Worm (Caenorhabditis elegans) whole organism, young adult: ENCODE measurements around the gene C55C3.1.

ENCODE experiments used
- C06A6.2 ChIP-seq: fragments of 200-800 bp; sonication (Bioruptor generic); conservative IDR thresholded peaks from 2 replicates; pipeline ENCODE4 v1.3.6; 2022; ENCODE audit warnings: missing genetic modification characterization, missing compliant biosample characterization
- C17E4.6 ChIP-seq: fragments of 200-800 bp; sonication (Bioruptor generic); IDR thresholded peaks from 2 replicates; pipeline ENCODE4 v1.3.6; 2022; ENCODE audit warnings: missing genetic modification reagents, missing genetic modification characterization, missing compliant biosample characterization
- F10E7.11 ChIP-seq: sonication (generic microtip); optimal IDR thresholded peaks from 2 replicates; lab custom pipeline; 2017; ENCODE audit warnings: mild to moderate bottlenecking, missing genetic modification characterization, moderate library complexity, missing compliant biosample characterization
- F33H1.4 ChIP-seq: fragments of 200-800 bp; sonication (Bioruptor generic); IDR thresholded peaks from 2 replicates; pipeline ENCODE4 v1.3.6; 2022; ENCODE audit warnings: missing genetic modification reagents, missing genetic modification characterization, missing compliant biosample characterization
- F39B2.1 ChIP-seq: fragments of 200-800 bp; sonication (Bioruptor generic); IDR thresholded peaks from 2 replicates; pipeline ENCODE4 v1.3.6; 2022; ENCODE audit warnings: missing genetic modification reagents, missing genetic modification characterization, missing compliant biosample characterization
- F52B5.7 ChIP-seq: sonication (generic microtip); optimal IDR thresholded peaks from 2 replicates; lab custom pipeline; 2016; ENCODE audit warnings: mild to moderate bottlenecking, missing genetic modification characterization, missing compliant biosample characterization
- K11D2.4 ChIP-seq: fragments of 200-800 bp; sonication (Bioruptor generic); IDR thresholded peaks from 2 replicates; pipeline ENCODE4 v1.3.6; 2022; ENCODE audit warnings: missing genetic modification reagents, missing genetic modification characterization, missing compliant biosample characterization
- K12H6.12 ChIP-seq: fragments of 200-800 bp; sonication (Bioruptor generic); optimal IDR thresholded peaks from 2 replicates; lab custom pipeline; 2018; ENCODE audit warnings: mild to moderate bottlenecking, missing genetic modification characterization, missing compliant biosample characterization
- Y67H2A.10 ChIP-seq: fragments of 200-800 bp; sonication (Bioruptor generic); conservative IDR thresholded peaks from 2 replicates; pipeline ENCODE4 v1.3.6; 2022; ENCODE audit warnings: missing genetic modification reagents, missing genetic modification characterization, missing compliant biosample characterization
- attf-3 ChIP-seq: fragments of 200-800 bp; sonication (Bioruptor generic); conservative IDR thresholded peaks from 2 replicates; pipeline ENCODE4 v1.3.6; 2022; ENCODE audit warnings: missing genetic modification reagents, missing genetic modification characterization, missing compliant biosample characterization
- ceh-27 ChIP-seq: fragments of 200-800 bp; sonication (Bioruptor generic); optimal IDR thresholded peaks from 2 replicates; lab custom pipeline; 2018; ENCODE audit warnings: mild to moderate bottlenecking, missing genetic modification characterization, moderate library complexity, missing compliant biosample characterization
- ceh-58 ChIP-seq: fragments of 200-800 bp; sonication (Bioruptor generic); IDR thresholded peaks from 2 replicates; pipeline ENCODE4 v1.3.6; 2022; ENCODE audit warnings: missing genetic modification characterization, missing compliant biosample characterization
- ceh-79 ChIP-seq: sonication (generic microtip); optimal IDR thresholded peaks from 2 replicates; lab custom pipeline; 2017; ENCODE audit warnings: mild to moderate bottlenecking, missing genetic modification characterization, missing compliant biosample characterization
- ceh-91 ChIP-seq: fragments of 200-800 bp; sonication (Bioruptor generic); IDR thresholded peaks from 2 replicates; pipeline ENCODE4 v1.3.6; 2022; ENCODE audit warnings: missing genetic modification reagents, missing genetic modification characterization, missing compliant biosample characterization
- chd-7 ChIP-seq: sonication (generic microtip); optimal IDR thresholded peaks from 2 replicates; lab custom pipeline; 2016; ENCODE audit warnings: mild to moderate bottlenecking, missing genetic modification characterization, moderate library complexity, missing compliant biosample characterization
- die-1 ChIP-seq: sonication (generic microtip); optimal IDR thresholded peaks from 2 replicates; lab custom pipeline; 2016; ENCODE audit warnings: missing genotype, mild to moderate bottlenecking, missing genetic modification characterization, missing compliant biosample characterization
- dpff-1 ChIP-seq: sonication (generic microtip); optimal IDR thresholded peaks from 2 replicates; lab custom pipeline; 2017; ENCODE audit warnings: mild to moderate bottlenecking, missing genetic modification characterization, missing compliant biosample characterization
- dpl-1 ChIP-seq: fragments of 150-350 bp; optimal IDR thresholded peaks from 2 replicates; lab custom pipeline; 2014; ENCODE audit warnings: missing biosample characterization, missing genetic modification reagents, missing genetic modification characterization
- egl-18 ChIP-seq: fragments of 200-800 bp; sonication (Bioruptor generic); IDR thresholded peaks from 2 replicates; pipeline ENCODE4 v1.3.6; 2022; ENCODE audit warnings: missing genetic modification reagents, missing genetic modification characterization, missing compliant biosample characterization
- fkh-3 ChIP-seq: sonication (generic microtip); optimal IDR thresholded peaks from 2 replicates; lab custom pipeline; 2016; ENCODE audit warnings: mild to moderate bottlenecking, missing genetic modification characterization, missing compliant biosample characterization
- gei-17 ChIP-seq: fragments of 200-800 bp; sonication (Bioruptor generic); optimal IDR thresholded peaks from 2 replicates; lab custom pipeline; 2018; ENCODE audit warnings: mild to moderate bottlenecking, missing genetic modification characterization, missing compliant biosample characterization
- hmg-1.2 ChIP-seq: fragments of 200-800 bp; sonication (Bioruptor generic); IDR thresholded peaks from 2 replicates; pipeline ENCODE4 v1.3.6; 2022; ENCODE audit warnings: missing genetic modification reagents, missing genetic modification characterization, missing compliant biosample characterization
- hmg-20 ChIP-seq: fragments of 200-800 bp; sonication (Bioruptor generic); IDR thresholded peaks from 2 replicates; pipeline ENCODE4 v1.3.6; 2022; ENCODE audit warnings: missing genetic modification reagents, missing genetic modification characterization, missing compliant biosample characterization
- let-607 ChIP-seq, 2 experiments: fragments of 200-800 bp in 1 of 2; sonication (Bioruptor generic) in 1 of 2; sonication (generic microtip) in 1 of 2; optimal IDR thresholded peaks; 2 replicates each; lab custom pipeline; 2016 to 2018; ENCODE audit warnings: mild to moderate bottlenecking in 2 of 2, missing compliant biosample characterization in 2 of 2, missing genetic modification characterization in 2 of 2, moderate library complexity in 2 of 2, missing genotype in 1 of 2
- lin-40 ChIP-seq: sonication (generic microtip); optimal IDR thresholded peaks from 2 replicates; lab custom pipeline; 2016; ENCODE audit warnings: missing genetic modification characterization, mild to moderate bottlenecking, missing compliant biosample characterization, missing genotype, missing genetic modification reagents
- lsl-1 ChIP-seq: fragments of 200-800 bp; sonication (Bioruptor generic); optimal IDR thresholded peaks from 2 replicates; lab custom pipeline; 2018; ENCODE audit warnings: mild to moderate bottlenecking, missing genetic modification characterization, moderate library complexity, missing compliant biosample characterization
- mel-28 ChIP-seq: sonication (generic microtip); optimal IDR thresholded peaks from 2 replicates; lab custom pipeline; 2016; ENCODE audit warnings: borderline replicate concordance, mild to moderate bottlenecking, missing genetic modification characterization, missing compliant biosample characterization
- mes-4 ChIP-seq: sonication (generic microtip); optimal IDR thresholded peaks from 2 replicates; lab custom pipeline; 2016; ENCODE audit warnings: missing genotype, missing genetic modification characterization, missing compliant biosample characterization
- mxl-1 ChIP-seq: sonication (generic microtip); optimal IDR thresholded peaks from 2 replicates; lab custom pipeline; 2016; ENCODE audit warnings: missing genetic modification characterization, missing compliant biosample characterization
- nfya-1 ChIP-seq: sonication (generic microtip); optimal IDR thresholded peaks from 2 replicates; lab custom pipeline; 2017; ENCODE audit warnings: antibody characterized with exemption, missing compliant biosample characterization, missing genetic modification characterization, borderline replicate concordance; ENCODE audit not compliant: insufficient read depth
- nhr-90 ChIP-seq: sonication (generic microtip); optimal IDR thresholded peaks from 2 replicates; lab custom pipeline; 2016; ENCODE audit warnings: missing genotype, mild to moderate bottlenecking, missing genetic modification characterization, missing compliant biosample characterization
- pbrm-1 ChIP-seq: fragments of 200-800 bp; sonication (Bioruptor generic); IDR thresholded peaks from 2 replicates; pipeline ENCODE4 v1.3.6; 2022; ENCODE audit warnings: missing genetic modification reagents, missing genetic modification characterization, missing compliant biosample characterization
- pha-4 ChIP-seq: fragments of 150-350 bp; sonication (generic microtip); optimal IDR thresholded peaks from 2 replicates; lab custom pipeline; 2014; ENCODE audit warnings: missing biosample characterization, missing genetic modification reagents, missing genetic modification characterization
- rcor-1 ChIP-seq: fragments of 200-800 bp; sonication (Bioruptor generic); IDR thresholded peaks from 2 replicates; pipeline ENCODE4 v1.3.6; 2022; ENCODE audit warnings: missing genetic modification reagents, missing genetic modification characterization, missing compliant biosample characterization
- repo-1 ChIP-seq: sonication (generic microtip); optimal IDR thresholded peaks from 2 replicates; lab custom pipeline; 2017; ENCODE audit warnings: mild to moderate bottlenecking, missing genetic modification characterization, missing compliant biosample characterization
- sdz-38 ChIP-seq: sonication (generic microtip); optimal IDR thresholded peaks from 2 replicates; lab custom pipeline; 2016; ENCODE audit warnings: missing genotype, missing genetic modification characterization, missing compliant biosample characterization
- sea-2 ChIP-seq: fragments of 200-800 bp; sonication (Bioruptor generic); IDR thresholded peaks from 2 replicates; pipeline ENCODE4 v1.3.6; 2022; ENCODE audit warnings: missing genetic modification characterization, missing compliant biosample characterization
- snpc-4 ChIP-seq, 5 experiments: fragments of 150-350 bp in 1 of 5; sonication (generic microtip) in 4 of 5; optimal IDR thresholded peaks; 2 replicates each; lab custom pipeline; 2014 to 2018; ENCODE audit warnings: missing genetic modification characterization in 5 of 5, missing biosample characterization in 3 of 5, antibody characterized with exemption in 2 of 5, mild to moderate bottlenecking in 2 of 5, missing compliant biosample characterization in 2 of 5, missing genotype in 2 of 5, moderate library complexity in 2 of 5, missing genetic modification reagents in 1 of 5
- unc-62 ChIP-seq: fragments of 150-350 bp; optimal IDR thresholded peaks from 2 replicates; lab custom pipeline; 2014; ENCODE audit warnings: missing biosample characterization, missing genetic modification reagents, missing genetic modification characterization
- ztf-22 ChIP-seq: fragments of 200-800 bp; sonication (Bioruptor generic); optimal IDR thresholded peaks from 2 replicates; lab custom pipeline; 2018; ENCODE audit warnings: mild to moderate bottlenecking, missing genetic modification characterization, moderate library complexity, missing compliant biosample characterization
- ztf-26 ChIP-seq: sonication (generic microtip); optimal IDR thresholded peaks from 2 replicates; lab custom pipeline; 2017; ENCODE audit warnings: missing genetic modification characterization, missing compliant biosample characterization
- ztf-6 ChIP-seq: fragments of 200-800 bp; sonication (Bioruptor generic); IDR thresholded peaks from 2 replicates; pipeline ENCODE4 v1.3.6; 2022; ENCODE audit warnings: missing genetic modification reagents, missing genetic modification characterization, missing compliant biosample characterization

Gene C55C3.1

ce11 chrIV:5758695-5759094, 49.8 kb downstream of the C55C3.1 start:
- no peak for TF ChIP-seq ceh-79
- no peak for TF ChIP-seq gei-17 (GFP tag; lab: Kevin White, UChicago)
- TF ChIP-seq dpff-1 (tag; lab: Kevin White, UChicago), result no peak
- no peak for TF ChIP-seq F10E7.11
- no peak for TF ChIP-seq mxl-1 (tag; lab: Kevin White, UChicago)
- no peak for TF ChIP-seq ceh-91 (GFP tag; lab: Robert Waterston, UW)
- TF ChIP-seq pha-4 (tag; lab: Kevin White, UChicago), result no peak
- no peak for TF ChIP-seq ceh-58
- no peak for TF ChIP-seq rcor-1 (GFP tag; lab: Robert Waterston, UW)
- TF ChIP-seq die-1, result no peak
- TF ChIP-seq K11D2.4 (GFP tag; lab: Robert Waterston, UW), result no peak
- no peak for TF ChIP-seq pbrm-1 (GFP tag; lab: Robert Waterston, UW)
- TF ChIP-seq C17E4.6 (GFP tag; lab: Robert Waterston, UW), result no peak
- no peak for TF ChIP-seq attf-3 (GFP tag; lab: Robert Waterston, UW)
- no peak for TF ChIP-seq F33H1.4

ce11 chrIV:5760656-5761055, 51.8 kb downstream of the C55C3.1 start:
- TF ChIP-seq mel-28 (tag; lab: Kevin White, UChicago) (no peak), F33H1.4 (no peak), hmg-20 (GFP tag; lab: Robert Waterston, UW) (no peak), ceh-58 (no peak), hmg-1.2 (no peak), C06A6.2 (GFP tag; lab: Robert Waterston, UW) (no peak), F52B5.7 (tag; lab: Kevin White, UChicago) (no peak), snpc-4 (GFP tag; optimal IDR thresholded peaks at IDR 0.05; lab: Kevin White, UChicago) (no peak), snpc-4 (tag; optimal IDR thresholded peaks at IDR 0.05; lab: Kevin White, UChicago) (no peak), unc-62 (GFP tag; lab: Kevin White, UChicago) (no peak), pha-4 (tag; lab: Kevin White, UChicago) (no peak), Y67H2A.10 (GFP tag; lab: Robert Waterston, UW) (no peak), fkh-3 (tag; lab: Kevin White, UChicago) (no peak), ztf-22 (GFP tag; lab: Kevin White, UChicago) (no peak), sdz-38 (tag; lab: Kevin White, UChicago) (no peak), nfya-1 (tag; lab: Kevin White, UChicago) (no peak), ztf-26 (tag; lab: Kevin White, UChicago) (no peak)

ce11 chrIV:5761211-5761907, 52.5 kb downstream of the C55C3.1 start:
- no peak for TF ChIP-seq F39B2.1 (GFP tag; lab: Robert Waterston, UW)
- TF ChIP-seq nhr-90 (tag; lab: Kevin White, UChicago), result no peak
- no peak for TF ChIP-seq egl-18 (GFP tag; lab: Robert Waterston, UW)
- TF ChIP-seq sea-2 (GFP tag; lab: Robert Waterston, UW), result no peak
- TF ChIP-seq lsl-1, result no peak
- no peak for TF ChIP-seq mes-4 (tag; lab: Kevin White, UChicago)
- TF ChIP-seq ztf-6 (GFP tag; lab: Robert Waterston, UW), result no peak
- TF ChIP-seq pha-4 (tag; lab: Kevin White, UChicago), result no peak
- no peak for TF ChIP-seq ceh-27 (GFP tag; lab: Kevin White, UChicago)
- no peak for TF ChIP-seq repo-1 (tag; lab: Kevin White, UChicago)
- TF ChIP-seq chd-7 (tag; lab: Kevin White, UChicago), result no peak
- no peak for TF ChIP-seq let-607 (tag; optimal IDR thresholded peaks at IDR 0.05; lab: Kevin White, UChicago)
- TF ChIP-seq dpl-1 (GFP tag; lab: Kevin White, UChicago), result no peak
- no peak for TF ChIP-seq K12H6.12
- no peak for TF ChIP-seq lin-40 (tag; lab: Kevin White, UChicago)
